Fruit fly (Drosophila melanogaster) whole organism, prepupa: ENCODE measurements around the gene Ctu2.

Source experiments
- CG16779 ChIP-seq: fragments of 200-800 bp; sonication (Bioruptor generic); optimal IDR thresholded peaks from 3 replicates; lab custom pipeline; 2017; ENCODE audit warnings: missing biosample characterization, mild to moderate bottlenecking, missing genetic modification characterization
- CG3032 ChIP-seq: fragments of 200-800 bp; optimal IDR thresholded peaks from 2 replicates; lab custom pipeline; 2019; ENCODE audit warnings: missing biosample characterization, mild to moderate bottlenecking, missing genetic modification characterization, moderate library complexity
- CG3919 ChIP-seq: fragments of 200-800 bp; sonication (Bioruptor generic); optimal IDR thresholded peaks from 3 replicates; lab custom pipeline; 2016; ENCODE audit warnings: missing biosample characterization, missing genetic modification characterization

dm6 chr2L:19526844-19527243, 33.8 kb upstream of the Ctu2 start:
- TF ChIP-seq CG16779 (tag; lab: Kevin White, UChicago): no peak
- TF ChIP-seq CG3032 (tag; lab: Kevin White, UChicago): no peak
- TF ChIP-seq CG3919 (GFP tag; lab: Kevin White, UChicago): no peak
